Fruit fly (Drosophila melanogaster): ENCODE measurements around the gene Wnk.

Gene Wnk

DNA sequence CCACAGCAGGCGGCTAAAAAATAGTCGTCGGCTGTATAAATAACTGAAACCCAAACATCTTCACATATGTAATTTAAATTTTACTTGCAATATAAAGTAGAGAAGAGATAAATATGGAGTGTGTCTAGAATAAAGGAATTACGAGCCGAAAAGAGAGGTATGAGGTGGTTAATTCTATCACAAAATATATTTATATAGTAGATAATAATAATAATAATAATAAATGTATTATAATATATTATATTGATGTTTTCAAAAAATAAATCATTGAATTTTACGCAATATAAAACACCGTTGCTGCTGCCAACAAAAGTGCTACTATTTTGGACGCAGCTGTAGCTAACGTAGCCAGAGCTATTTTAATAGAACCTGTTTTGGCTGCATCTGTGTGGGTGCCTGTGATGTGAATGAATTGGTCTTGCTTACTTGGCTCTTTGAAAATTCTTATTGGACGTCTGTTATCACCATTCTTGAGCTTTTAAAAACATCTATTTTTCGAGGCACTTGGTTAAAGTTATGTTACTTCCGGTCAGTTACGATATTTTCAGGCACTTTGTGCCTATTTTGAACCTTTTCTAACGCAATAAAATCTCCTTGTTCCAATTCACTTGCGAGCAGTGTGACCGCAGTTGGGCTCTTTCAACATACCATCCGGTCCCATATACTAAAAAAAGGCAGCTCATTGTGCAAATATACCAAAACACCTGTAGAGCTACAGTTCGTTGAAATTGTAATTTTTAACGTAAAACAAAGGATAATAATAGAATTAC is 57.7 kb downstream of the Wnk start, which contains the start of gene Hr78 (continued):
- TF ChIP-seq sob (GFP tag; IDR thresholded peaks at IDR 0.05): peak; percentile 55
- peak; percentile 69 for TF ChIP-seq tap (tag; optimal IDR thresholded peaks at IDR 0.05)
- peak; percentile 97 for TF ChIP-seq kah (GFP tag; optimal IDR thresholded peaks at IDR 0.05)
- peak; percentile 15 for TF ChIP-seq CG34376 (GFP tag; optimal IDR thresholded peaks at IDR 0.05)
- no peak for TF ChIP-seq wor (GFP tag; IDR thresholded peaks at IDR 0.05)
- peak; percentile 52 for TF ChIP-seq sug (tag; optimal IDR thresholded peaks at IDR 0.05)
- TF ChIP-seq CG3163 (GFP tag; optimal IDR thresholded peaks at IDR 0.05): no peak
- TF ChIP-seq CG30431 (GFP tag; optimal IDR thresholded peaks at IDR 0.05): peak; percentile 63
- no peak for TF ChIP-seq C15 (GFP tag; IDR thresholded peaks at IDR 0.05)
- no peak for TF ChIP-seq Mad (GFP tag; optimal IDR thresholded peaks at IDR 0.05)
- TF ChIP-seq dmrt11E (tag; optimal IDR thresholded peaks at IDR 0.05): peak; percentile 73
- peak; percentile 51; the same call in 1 of the 2 replicates for TF ChIP-seq onecut (GFP tag; IDR thresholded peaks at IDR 0.05)
- TF ChIP-seq ash1 (GFP tag; optimal IDR thresholded peaks at IDR 0.05): no peak
- peak; percentile 74 for TF ChIP-seq bcd (GFP tag; optimal IDR thresholded peaks at IDR 0.05)
- peak; percentile 64 for TF ChIP-seq CG10321 (GFP tag; IDR thresholded peaks at IDR 0.05)
- peak; percentile 43 for TF ChIP-seq MBD-R2 (GFP tag; IDR thresholded peaks at IDR 0.05)
- TF ChIP-seq schlank (tag; optimal IDR thresholded peaks at IDR 0.05): no peak
- TF ChIP-seq ERR (GFP tag; optimal IDR thresholded peaks at IDR 0.05): no peak
- no peak for TF ChIP-seq her (GFP tag; optimal IDR thresholded peaks at IDR 0.05)
- TF ChIP-seq Dp (GFP tag; optimal IDR thresholded peaks at IDR 0.05): no peak
- peak; percentile 84 for TF ChIP-seq nmo (GFP tag; optimal IDR thresholded peaks at IDR 0.05)
- TF ChIP-seq klu (GFP tag; IDR thresholded peaks at IDR 0.05): no peak
- no peak; the same call in 2 of the 3 replicates for TF ChIP-seq ase (GFP tag; IDR thresholded peaks at IDR 0.05)
- TF ChIP-seq slbo (GFP tag; IDR thresholded peaks at IDR 0.05): peak; percentile 74
- peak; percentile 63 for TF ChIP-seq pzg (GFP tag; optimal IDR thresholded peaks at IDR 0.05)
- no peak for TF ChIP-seq NC2α (GFP tag; optimal IDR thresholded peaks at IDR 0.05)
- TF ChIP-seq aop (GFP tag; IDR thresholded peaks at IDR 0.05): no peak
- 0 out of 2 replicates have a peak, but pooled peaks have one; percentile 29 for TF ChIP-seq chm (GFP tag; IDR thresholded peaks at IDR 0.05)
- TF ChIP-seq esg (GFP tag; conservative IDR thresholded peaks at IDR 0.05): peak; percentile 40; the same call in 1 of the 2 replicates
- TF ChIP-seq sisA (GFP tag; IDR thresholded peaks at IDR 0.05): peak; percentile 31; the same call in 1 of the 2 replicates
- peak; percentile 16 for TF ChIP-seq trh (GFP tag; optimal IDR thresholded peaks at IDR 0.05)
- peak; percentile 78 for TF ChIP-seq run (tag; optimal IDR thresholded peaks at IDR 0.05)
- no peak; the same call in 1 of the 2 replicates for TF ChIP-seq CG14441 (GFP tag; IDR thresholded peaks at IDR 0.05)
- no peak for TF ChIP-seq Dll (GFP tag; IDR thresholded peaks at IDR 0.05; ENCODE audit: partially characterized antibody)
- peak; percentile 66; the same call in 1 of the 2 replicates for TF ChIP-seq CG17328 (GFP tag; IDR thresholded peaks at IDR 0.05)
- TF ChIP-seq repo (GFP tag; optimal IDR thresholded peaks at IDR 0.05): no peak
- peak; percentile 69 for TF ChIP-seq CG32767 (GFP tag; IDR thresholded peaks at IDR 0.05)
- TF ChIP-seq Opbp (GFP tag; IDR thresholded peaks at IDR 0.05; ENCODE audit: partially characterized antibody): 0 out of 3 replicates have a peak, but pooled peaks have one; percentile 48
- peak; percentile 54; the same call in 1 of the 2 replicates for TF ChIP-seq Atf6 (GFP tag; IDR thresholded peaks at IDR 0.05)
- peak; percentile 90 for TF ChIP-seq CG15269 (tag; optimal IDR thresholded peaks at IDR 0.05)
- no peak for TF ChIP-seq CG17612 (GFP tag; IDR thresholded peaks at IDR 0.05)
- no peak for TF ChIP-seq oc (tag; optimal IDR thresholded peaks at IDR 0.05)
- no peak for TF ChIP-seq wdn (GFP tag; IDR thresholded peaks at IDR 0.05)
- peak; percentile 74 for TF ChIP-seq Six4 (GFP tag; optimal IDR thresholded peaks at IDR 0.05)
- TF ChIP-seq Lhr (GFP tag; optimal IDR thresholded peaks at IDR 0.05): peak; percentile 51
- peak; percentile 63 for TF ChIP-seq CG11723 (GFP tag; optimal IDR thresholded peaks at IDR 0.05)
- TF ChIP-seq slp2 (GFP tag; optimal IDR thresholded peaks at IDR 0.05): peak; percentile 34
- TF ChIP-seq sqz (GFP tag; optimal IDR thresholded peaks at IDR 0.05): no peak
- peak; percentile 39; the same call in 1 of the 3 replicates for TF ChIP-seq Dbx (GFP tag; IDR thresholded peaks at IDR 0.05)
- TF ChIP-seq CG12299 (tag; optimal IDR thresholded peaks at IDR 0.05): peak; percentile 71
